Fruit fly (Drosophila melanogaster) whole organism, prepupa: ENCODE results near the gene sosie.

Experiments
- Blimp-1 ChIP-seq: fragments of 200-800 bp; sonication (Bioruptor generic); optimal IDR thresholded peaks from 3 replicates; lab custom pipeline; 2017; ENCODE audit warnings: missing biosample characterization, missing genetic modification characterization, mild to moderate bottlenecking, moderate library complexity, missing genetic modification reagents
- CG10631 ChIP-seq: fragments of 200-800 bp; sonication (Bioruptor generic); optimal IDR thresholded peaks from 2 replicates; lab custom pipeline; 2016; ENCODE audit warnings: missing biosample characterization, missing genetic modification characterization
- CG10669 ChIP-seq: fragments of 200-800 bp; sonication (Bioruptor generic); optimal IDR thresholded peaks from 3 replicates; lab custom pipeline; 2018; ENCODE audit warnings: missing biosample characterization, mild to moderate bottlenecking, missing genetic modification characterization, moderate library complexity
- CG11294 ChIP-seq: fragments of 200-800 bp; sonication (Bioruptor generic); IDR thresholded peaks from 2 replicates; pipeline ENCODE4 v1.3.6; 2022; ENCODE audit warnings: missing biosample characterization, missing genetic modification characterization
- CG11902 ChIP-seq: fragments of 200-800 bp; sonication (Bioruptor generic); optimal IDR thresholded peaks from 3 replicates; lab custom pipeline; 2016; ENCODE audit warnings: missing biosample characterization, missing genetic modification characterization
- CG15336 ChIP-seq: fragments of 200-800 bp; sonication (Bioruptor generic); IDR thresholded peaks from 2 replicates; pipeline ENCODE4 v1.3.6; 2022; ENCODE audit warnings: missing biosample characterization, missing genetic modification characterization
- CG1621 ChIP-seq: fragments of 200-800 bp; sonication (Bioruptor generic); optimal IDR thresholded peaks from 3 replicates; lab custom pipeline; 2018; ENCODE audit warnings: missing biosample characterization, mild to moderate bottlenecking, missing genetic modification characterization
- CG16779 ChIP-seq: fragments of 200-800 bp; sonication (Bioruptor generic); optimal IDR thresholded peaks from 3 replicates; lab custom pipeline; 2017; ENCODE audit warnings: missing biosample characterization, mild to moderate bottlenecking, missing genetic modification characterization
- CG3032 ChIP-seq: fragments of 200-800 bp; optimal IDR thresholded peaks from 2 replicates; lab custom pipeline; 2019; ENCODE audit warnings: missing biosample characterization, mild to moderate bottlenecking, missing genetic modification characterization, moderate library complexity
- CG32006 ChIP-seq: fragments of 200-800 bp; sonication (Bioruptor generic); optimal IDR thresholded peaks from 3 replicates; lab custom pipeline; 2017; ENCODE audit warnings: missing biosample characterization, mild to moderate bottlenecking, missing genetic modification characterization
- CG34406 ChIP-seq: fragments of 200-800 bp; sonication (Bioruptor generic); optimal IDR thresholded peaks from 3 replicates; lab custom pipeline; 2016; ENCODE audit warnings: missing biosample characterization, missing genetic modification characterization
- CG3919 ChIP-seq: fragments of 200-800 bp; sonication (Bioruptor generic); optimal IDR thresholded peaks from 3 replicates; lab custom pipeline; 2016; ENCODE audit warnings: missing biosample characterization, missing genetic modification characterization
- CG6163 ChIP-seq: fragments of 200-800 bp; sonication (Bioruptor generic); IDR thresholded peaks from 3 replicates; pipeline ENCODE4 v1.3.6; 2022; ENCODE audit warnings: missing biosample characterization, missing genetic modification characterization
- CG6276 ChIP-seq: fragments of 200-800 bp; sonication (Bioruptor generic); optimal IDR thresholded peaks from 2 replicates; lab custom pipeline; 2017; ENCODE audit warnings: missing biosample characterization, mild to moderate bottlenecking, missing genetic modification characterization
- CG6792 ChIP-seq: fragments of 200-800 bp; sonication (Bioruptor generic); optimal IDR thresholded peaks from 3 replicates; lab custom pipeline; 2016; ENCODE audit warnings: missing biosample characterization, missing genetic modification characterization
- CG6808 ChIP-seq: fragments of 200-800 bp; sonication (Bioruptor generic); optimal IDR thresholded peaks from 3 replicates; lab custom pipeline; 2017; ENCODE audit warnings: missing biosample characterization, missing genetic modification characterization, mild to moderate bottlenecking, moderate library complexity, missing genetic modification reagents
- CG6854 ChIP-seq: fragments of 200-800 bp; sonication (Bioruptor generic); optimal IDR thresholded peaks from 2 replicates; lab custom pipeline; 2017; ENCODE audit warnings: missing biosample characterization, mild to moderate bottlenecking, missing genetic modification characterization
- CG7368 ChIP-seq: fragments of 200-800 bp; sonication (Bioruptor generic); optimal IDR thresholded peaks from 3 replicates; lab custom pipeline; 2016; ENCODE audit warnings: missing biosample characterization, missing genetic modification characterization
- CG8119 ChIP-seq: fragments of 200-800 bp; sonication (Bioruptor generic); IDR thresholded peaks from 3 replicates; pipeline ENCODE4 v1.3.6; 2022; ENCODE audit warnings: missing biosample characterization, missing genetic modification characterization
- CG8319 ChIP-seq: fragments of 200-800 bp; sonication (Bioruptor generic); optimal IDR thresholded peaks from 3 replicates; lab custom pipeline; 2016; ENCODE audit warnings: missing biosample characterization, missing genetic modification characterization
- CG8632 ChIP-seq: fragments of 200-800 bp; sonication (Bioruptor generic); optimal IDR thresholded peaks from 3 replicates; lab custom pipeline; 2016; ENCODE audit warnings: missing biosample characterization, missing genetic modification characterization
- CG9139 ChIP-seq: fragments of 200-800 bp; sonication (Bioruptor generic); optimal IDR thresholded peaks from 3 replicates; lab custom pipeline; 2017; ENCODE audit warnings: missing biosample characterization, mild to moderate bottlenecking, missing genetic modification characterization
- Eip78C ChIP-seq: fragments of 200-800 bp; sonication (Bioruptor generic); peaks from one replicate; lab custom pipeline; 2016; ENCODE audit warnings: missing biosample characterization, missing genetic modification characterization
- Eip93F ChIP-seq: fragments of 200-800 bp; sonication (Bioruptor generic); optimal IDR thresholded peaks from 2 replicates; lab custom pipeline; 2016; ENCODE audit warnings: missing biosample characterization, mild to moderate bottlenecking, missing genetic modification characterization
- Ets96B ChIP-seq: fragments of 200-800 bp; optimal IDR thresholded peaks from 2 replicates; lab custom pipeline; 2019; ENCODE audit warnings: missing biosample characterization, mild to moderate bottlenecking, missing genetic modification characterization, moderate library complexity
- Gug ChIP-seq: fragments of 200-800 bp; sonication (Bioruptor generic); IDR thresholded peaks from 2 replicates; pipeline ENCODE4 v1.3.6; 2022; ENCODE audit warnings: missing biosample characterization, missing genetic modification characterization
- Hr38 ChIP-seq: sonication (Bioruptor generic); optimal IDR thresholded peaks from 2 replicates; lab custom pipeline; 2016; ENCODE audit warnings: missing biosample characterization, missing genetic modification characterization
- Hr4 ChIP-seq: fragments of 200-800 bp; sonication (Bioruptor generic); optimal IDR thresholded peaks from 3 replicates; lab custom pipeline; 2016; ENCODE audit warnings: missing biosample characterization, missing genetic modification characterization
- Lpt ChIP-seq: fragments of 200-800 bp; sonication (Bioruptor generic); optimal IDR thresholded peaks from 3 replicates; lab custom pipeline; 2016; ENCODE audit warnings: missing biosample characterization, missing genetic modification characterization
- Met ChIP-seq: fragments of 200-800 bp; sonication (Bioruptor generic); optimal IDR thresholded peaks from 3 replicates; lab custom pipeline; 2016; ENCODE audit warnings: missing biosample characterization, missing genetic modification characterization
- OdsH ChIP-seq: fragments of 200-800 bp; sonication (Bioruptor generic); optimal IDR thresholded peaks from 3 replicates; lab custom pipeline; 2016; ENCODE audit warnings: missing biosample characterization, missing genetic modification characterization
- Smox ChIP-seq: fragments of 200-800 bp; sonication (Bioruptor generic); optimal IDR thresholded peaks from 3 replicates; lab custom pipeline; 2016; ENCODE audit warnings: missing biosample characterization, missing genetic modification characterization
- Sox102F ChIP-seq: fragments of 200-800 bp; sonication (Bioruptor generic); optimal IDR thresholded peaks from 2 replicates; lab custom pipeline; 2016; ENCODE audit warnings: missing biosample characterization, mild to moderate bottlenecking, missing genetic modification characterization
- Sox14 ChIP-seq: fragments of 200-800 bp; sonication (Bioruptor generic); optimal IDR thresholded peaks from 3 replicates; lab custom pipeline; 2016; ENCODE audit warnings: missing biosample characterization, missing genetic modification characterization
- Sox15 ChIP-seq: fragments of 200-800 bp; sonication (Bioruptor generic); optimal IDR thresholded peaks from 3 replicates; lab custom pipeline; 2016; ENCODE audit warnings: missing biosample characterization, missing genetic modification characterization
- achi ChIP-seq: fragments of 200-800 bp; sonication (Bioruptor generic); optimal IDR thresholded peaks from 3 replicates; lab custom pipeline; 2016; ENCODE audit warnings: missing biosample characterization, missing genetic modification characterization
- cyc ChIP-seq: fragments of 200-800 bp; sonication (Bioruptor generic); optimal IDR thresholded peaks from 3 replicates; lab custom pipeline; 2016; ENCODE audit warnings: missing biosample characterization, missing genetic modification characterization
- dac ChIP-seq: fragments of 200-800 bp; sonication (Bioruptor generic); optimal IDR thresholded peaks from 2 replicates; lab custom pipeline; 2017; ENCODE audit warnings: missing biosample characterization, mild to moderate bottlenecking, missing genetic modification characterization
- dsx ChIP-seq: fragments of 200-800 bp; optimal IDR thresholded peaks from 3 replicates; lab custom pipeline; 2019; ENCODE audit warnings: missing biosample characterization, mild to moderate bottlenecking, missing genetic modification characterization, moderate library complexity; ENCODE audit not compliant: poor library complexity, severe bottlenecking
- esn ChIP-seq: fragments of 200-800 bp; sonication (Bioruptor generic); optimal IDR thresholded peaks from 2 replicates; lab custom pipeline; 2016; ENCODE audit warnings: missing biosample characterization, mild to moderate bottlenecking, missing genetic modification characterization, moderate library complexity
- fd59A ChIP-seq: fragments of 200-800 bp; sonication (Bioruptor generic); optimal IDR thresholded peaks from 2 replicates; lab custom pipeline; 2017; ENCODE audit warnings: missing biosample characterization, mild to moderate bottlenecking, missing genetic modification characterization, missing genetic modification reagents
- fd85E ChIP-seq: fragments of 200-800 bp; sonication (Bioruptor generic); optimal IDR thresholded peaks from 3 replicates; lab custom pipeline; 2016; ENCODE audit warnings: missing biosample characterization, missing genetic modification characterization
- fkh ChIP-seq: fragments of 200-800 bp; sonication (Bioruptor generic); optimal IDR thresholded peaks from 3 replicates; lab custom pipeline; 2017; ENCODE audit warnings: missing biosample characterization, mild to moderate bottlenecking, missing genetic modification characterization, moderate library complexity
- net ChIP-seq: fragments of 200-800 bp; sonication (Bioruptor generic); optimal IDR thresholded peaks from 3 replicates; lab custom pipeline; 2016; ENCODE audit warnings: missing biosample characterization, missing genetic modification characterization
- pdm3 ChIP-seq: fragments of 200-800 bp; sonication (Bioruptor generic); optimal IDR thresholded peaks from 3 replicates; lab custom pipeline; 2016; ENCODE audit warnings: missing biosample characterization, missing genetic modification characterization
- salr ChIP-seq, 2 experiments: fragments of 200-800 bp; sonication (Bioruptor generic); optimal IDR thresholded peaks; 3 replicates each; lab custom pipeline; 2016 to 2018; ENCODE audit warnings: missing biosample characterization in 2 of 2, missing genetic modification characterization in 2 of 2, mild to moderate bottlenecking in 1 of 2
- spab ChIP-seq: fragments of 200-800 bp; sonication (Bioruptor generic); optimal IDR thresholded peaks from 2 replicates; lab custom pipeline; 2017; ENCODE audit warnings: missing biosample characterization, mild to moderate bottlenecking, missing genetic modification characterization, missing genetic modification reagents
- ss ChIP-seq, 2 experiments: fragments of 200-800 bp; sonication (Bioruptor generic); optimal IDR thresholded peaks; 2 replicates in 1 of 2; 3 replicates in 1 of 2; lab custom pipeline; 2017 to 2018; ENCODE audit warnings: mild to moderate bottlenecking in 2 of 2, missing biosample characterization in 2 of 2, missing genetic modification characterization in 2 of 2, moderate library complexity in 1 of 2
- svp ChIP-seq: fragments of 200-800 bp; sonication (Bioruptor generic); peaks from one replicate; lab custom pipeline; 2016; ENCODE audit warnings: missing biosample characterization, missing genetic modification characterization
- vri ChIP-seq: fragments of 200-800 bp; sonication (Bioruptor generic); optimal IDR thresholded peaks from 3 replicates; lab custom pipeline; 2016; ENCODE audit warnings: missing biosample characterization, mild to moderate bottlenecking, missing genetic modification characterization

sosie gene

DNA sequence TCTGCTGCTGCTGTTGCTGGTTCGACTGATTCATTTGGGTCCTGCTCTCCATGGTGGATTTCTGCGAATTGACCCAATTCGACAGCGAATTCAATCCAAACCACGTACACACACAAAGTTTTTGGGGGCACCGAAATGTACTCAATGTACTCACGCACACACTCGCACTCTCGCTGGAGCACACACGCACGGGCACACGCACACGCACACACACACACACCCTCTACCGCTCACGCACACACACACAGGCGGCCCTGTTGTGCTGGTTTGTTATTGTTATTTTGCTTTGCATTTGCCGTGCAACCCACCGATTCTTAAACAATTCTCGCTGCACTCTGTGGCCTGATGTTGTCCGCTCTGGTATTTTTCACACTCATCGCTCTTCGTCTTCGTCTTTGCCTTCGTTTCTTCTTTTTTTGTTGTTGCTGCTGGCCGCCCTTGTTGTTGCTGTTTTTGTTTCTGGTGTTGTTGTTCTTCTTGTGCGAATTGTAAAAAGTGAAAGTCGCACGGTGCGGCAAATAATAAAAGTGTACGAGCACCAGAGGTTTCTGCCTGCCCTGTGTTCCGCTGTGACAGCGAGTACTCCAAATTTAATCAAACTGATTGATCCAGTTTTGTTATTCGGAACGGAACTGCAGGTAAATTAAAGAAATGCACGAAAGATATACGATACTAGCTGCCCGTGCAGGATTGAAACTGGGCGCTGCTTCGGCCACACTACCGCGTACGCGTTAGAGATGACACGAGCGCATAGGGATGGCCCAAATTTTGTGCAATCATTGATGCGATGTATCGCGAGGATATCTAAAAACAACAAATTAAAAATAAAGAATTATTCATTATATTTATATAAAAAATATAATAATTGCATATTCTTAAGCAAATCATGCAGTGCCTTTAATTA is 42.4 kb downstream of the sosie start, which contains the start of gene CG3744:
CG3744 (minus strand) TSS at position 716 of the 904 bp plus-strand sequence.
- TF ChIP-seq CG15336 (GFP tag; lab: Robert Waterston, UW) (peak; percentile 73), Hr38 (no peak), dac (GFP tag; lab: Kevin White, UChicago) (peak; percentile 79), CG3032 (tag; lab: Kevin White, UChicago) (peak; percentile 84), CG8119 (peak; percentile 76), net (GFP tag; lab: Kevin White, UChicago) (peak; percentile 72), CG8319 (GFP tag; lab: Kevin White, UChicago) (no peak), CG6854 (GFP tag; lab: Kevin White, UChicago) (peak; percentile 45), ss (GFP tag; optimal IDR thresholded peaks at IDR 0.05; lab: Kevin White, UChicago) (peak in 1 of 2 experiments; percentile 70), fd85E (GFP tag; lab: Kevin White, UChicago) (no peak), vri (GFP tag; lab: Kevin White, UChicago) (no peak), achi (GFP tag; lab: Kevin White, UChicago) (peak; percentile 81), CG3919 (peak; percentile 88), CG32006 (GFP tag; lab: Kevin White, UChicago) (peak; percentile 85), CG9139 (GFP tag; lab: Kevin White, UChicago) (peak; percentile 17), Eip93F (GFP tag; lab: Kevin White, UChicago) (peak; percentile 81), CG6163 (GFP tag; lab: Robert Waterston, UW) (peak; percentile 89), cyc (GFP tag; lab: Kevin White, UChicago) (peak; percentile 81), CG34406 (GFP tag; lab: Kevin White, UChicago) (peak; percentile 60), Ets96B (tag; lab: Kevin White, UChicago) (peak; percentile 73), CG6792 (GFP tag; lab: Kevin White, UChicago) (peak; percentile 62), CG16779 (tag; lab: Kevin White, UChicago) (peak; percentile 5), Eip78C (GFP tag; lab: Kevin White, UChicago) (peak; percentile 86), pdm3 (GFP tag; lab: Kevin White, UChicago) (no peak), CG10631 (GFP tag; lab: Kevin White, UChicago) (no peak), Sox14 (peak; percentile 62), dsx (peak; percentile 71), salr (GFP tag; optimal IDR thresholded peaks at IDR 0.05; lab: Kevin White, UChicago) (peak in 1 of 2 experiments; percentile 70), Gug (GFP tag; lab: Robert Waterston, UW) (peak; percentile 86), Smox (GFP tag; lab: Kevin White, UChicago) (no peak), CG11902 (GFP tag; lab: Kevin White, UChicago) (peak; percentile 66), CG11294 (GFP tag; lab: Robert Waterston, UW) (peak; percentile 85), svp (peak; percentile 75), CG6276 (GFP tag; lab: Kevin White, UChicago) (no peak), CG10669 (GFP tag; lab: Kevin White, UChicago) (no peak), spab (GFP tag; lab: Kevin White, UChicago) (peak; percentile 29), Sox102F (GFP tag; lab: Kevin White, UChicago) (peak; percentile 35), OdsH (GFP tag; lab: Kevin White, UChicago) (peak; percentile 82), CG7368 (GFP tag; lab: Kevin White, UChicago) (peak; percentile 68), CG6808 (peak; percentile 47), Blimp-1 (peak; percentile 99), fkh (GFP tag; lab: Kevin White, UChicago) (no peak), CG1621 (no peak), Sox15 (peak; percentile 58), fd59A (peak; percentile 31), Lpt (GFP tag; lab: Kevin White, UChicago) (peak; percentile 13), esn (GFP tag; lab: Kevin White, UChicago) (peak; percentile 77), CG8632 (GFP tag; lab: Kevin White, UChicago) (peak; percentile 72), Met (no peak), Hr4 (peak; percentile 74)
